Fruit fly (Drosophila melanogaster) whole organism, embryonic: Measurements from ENCODE around the gene meep.

Experiments
- Abd-B ChIP-seq: fragments of 200-800 bp; sonication (Bioruptor generic); optimal IDR thresholded peaks from 2 replicates; lab custom pipeline; 2018; ENCODE audit warnings: missing biosample characterization, mild to moderate bottlenecking, missing genetic modification characterization, moderate library complexity
- Bdp1 ChIP-seq: fragments of 200-800 bp; sonication (Bioruptor generic); optimal IDR thresholded peaks from 3 replicates; lab custom pipeline; 2016; ENCODE audit warnings: missing biosample characterization, missing genetic modification characterization
- CG10543 ChIP-seq: fragments of 200-800 bp; sonication (Bioruptor generic); optimal IDR thresholded peaks from 3 replicates; lab custom pipeline; 2017; ENCODE audit warnings: missing biosample characterization, mild to moderate bottlenecking, missing genetic modification characterization, moderate library complexity
- CG10959 ChIP-seq: fragments of 200-800 bp; sonication (Bioruptor generic); IDR thresholded peaks from 2 replicates; pipeline ENCODE4 v1.3.6; 2022; ENCODE audit warnings: missing biosample characterization, missing genetic modification characterization
- CG11093 ChIP-seq: fragments of 200-800 bp; sonication (Bioruptor generic); IDR thresholded peaks from 3 replicates; pipeline ENCODE4 v1.3.6; 2022; ENCODE audit warnings: missing biosample characterization, missing genetic modification characterization
- CG18011 ChIP-seq: fragments of 200-800 bp; sonication (Bioruptor generic); optimal IDR thresholded peaks from 2 replicates; lab custom pipeline; 2017; ENCODE audit warnings: missing biosample characterization, missing genetic modification characterization, mild to moderate bottlenecking, moderate library complexity, missing genotype
- CG2199 ChIP-seq: fragments of 200-800 bp; sonication (Bioruptor generic); IDR thresholded peaks from 3 replicates; pipeline ENCODE4 v1.3.6; 2022; ENCODE audit warnings: missing biosample characterization, missing genetic modification characterization
- CG2875 ChIP-seq: fragments of 200-800 bp; sonication (Bioruptor generic); optimal IDR thresholded peaks from 2 replicates; lab custom pipeline; 2017; ENCODE audit warnings: missing biosample characterization, mild to moderate bottlenecking, missing genetic modification characterization, missing genetic modification reagents
- CG2889 ChIP-seq: fragments of 200-800 bp; sonication (Bioruptor generic); IDR thresholded peaks from 3 replicates; pipeline ENCODE4 v1.3.6; 2022; ENCODE audit warnings: missing biosample characterization, missing genetic modification characterization
- CG3065 ChIP-seq: fragments of 200-800 bp; sonication (Bioruptor generic); optimal IDR thresholded peaks from 2 replicates; lab custom pipeline; 2016; ENCODE audit warnings: missing biosample characterization, missing genetic modification characterization
- CG31441 ChIP-seq: fragments of 200-800 bp; sonication (Bioruptor generic); IDR thresholded peaks from 2 replicates; pipeline ENCODE4 v1.3.6; 2022; ENCODE audit warnings: missing biosample characterization, missing genetic modification characterization
- CG32532 ChIP-seq: fragments of 200-800 bp; sonication (Bioruptor generic); IDR thresholded peaks from 2 replicates; pipeline ENCODE4 v1.3.6; 2022; ENCODE audit warnings: missing biosample characterization, missing genetic modification characterization
- CG4617 ChIP-seq: fragments of 200-800 bp; sonication (Bioruptor generic); optimal IDR thresholded peaks from 3 replicates; lab custom pipeline; 2016; ENCODE audit warnings: missing biosample characterization, missing genetic modification characterization, borderline replicate concordance
- CG5953 ChIP-seq: fragments of 200-800 bp; sonication (Bioruptor generic); IDR thresholded peaks from 2 replicates; pipeline ENCODE4 v1.3.6; 2022; ENCODE audit warnings: missing biosample characterization, missing genetic modification characterization
- CG7271 ChIP-seq: fragments of 200-800 bp; sonication (Bioruptor generic); optimal IDR thresholded peaks from 2 replicates; lab custom pipeline; 2018; ENCODE audit warnings: missing biosample characterization, mild to moderate bottlenecking, missing genetic modification characterization, moderate library complexity
- CG7839 ChIP-seq: fragments of 200-800 bp; sonication (Bioruptor generic); optimal IDR thresholded peaks from 3 replicates; lab custom pipeline; 2018; ENCODE audit warnings: missing biosample characterization, mild to moderate bottlenecking, missing genetic modification characterization, moderate library complexity
- CG9609 ChIP-seq: fragments of 200-800 bp; sonication (Bioruptor generic); optimal IDR thresholded peaks from 3 replicates; lab custom pipeline; 2016; ENCODE audit warnings: missing biosample characterization, missing genetic modification characterization
- CG9797 ChIP-seq: fragments of 200-800 bp; sonication (Bioruptor generic); optimal IDR thresholded peaks from 3 replicates; lab custom pipeline; 2018; ENCODE audit warnings: missing biosample characterization, mild to moderate bottlenecking, missing genetic modification characterization
- CTCF ChIP-seq: fragments of 200-800 bp; sonication (Bioruptor generic); optimal IDR thresholded peaks from 2 replicates; lab custom pipeline; 2017; ENCODE audit warnings: missing biosample characterization, mild to moderate bottlenecking, missing genetic modification characterization, moderate library complexity
- Deaf1 ChIP-seq: fragments of 200-800 bp; optimal IDR thresholded peaks from 3 replicates; lab custom pipeline; 2019; ENCODE audit warnings: missing biosample characterization, mild to moderate bottlenecking, missing genetic modification characterization, moderate library complexity
- HmgZ ChIP-seq: fragments of 200-800 bp; sonication (Bioruptor generic); optimal IDR thresholded peaks from 2 replicates; lab custom pipeline; 2018; ENCODE audit warnings: missing biosample characterization, mild to moderate bottlenecking, missing genetic modification characterization
- Hmx ChIP-seq: fragments of 200-800 bp; sonication (Bioruptor generic); optimal IDR thresholded peaks from 2 replicates; lab custom pipeline; 2016; ENCODE audit warnings: missing biosample characterization, missing genetic modification characterization
- Hr78 ChIP-seq, 2 experiments: fragments of 200-800 bp in 1 of 2; fragments of >200 bp in 1 of 2; sonication (Bioruptor generic) in 1 of 2; optimal IDR thresholded peaks; 2 replicates each; lab custom pipeline; 2017 to 2019; ENCODE audit warnings: missing biosample characterization in 2 of 2, missing genetic modification characterization in 2 of 2, mild to moderate bottlenecking in 1 of 2, moderate library complexity in 1 of 2
- Rx ChIP-seq: fragments of 200-800 bp; sonication (Bioruptor generic); IDR thresholded peaks from 2 replicates; pipeline ENCODE4 v1.3.6; 2022; ENCODE audit warnings: missing biosample characterization, missing genetic modification characterization
- Sry-δ ChIP-seq: fragments of 200-800 bp; sonication (Bioruptor generic); optimal IDR thresholded peaks from 2 replicates; lab custom pipeline; 2016; ENCODE audit warnings: missing biosample characterization, missing genetic modification characterization
- Vsx1 ChIP-seq: fragments of 200-800 bp; sonication (Bioruptor generic); optimal IDR thresholded peaks from 2 replicates; lab custom pipeline; 2017; ENCODE audit warnings: missing biosample characterization, mild to moderate bottlenecking, missing genetic modification characterization, missing genetic modification reagents
- YL-1 ChIP-seq: fragments of 200-800 bp; sonication (Bioruptor generic); optimal IDR thresholded peaks from 3 replicates; lab custom pipeline; 2017; ENCODE audit warnings: missing biosample characterization, mild to moderate bottlenecking, missing genetic modification characterization
- aop ChIP-seq: fragments of 200-800 bp; sonication (Bioruptor generic); IDR thresholded peaks from 2 replicates; pipeline ENCODE4 v1.3.6; 2022; ENCODE audit warnings: missing biosample characterization, missing genetic modification characterization
- ato ChIP-seq: fragments of 200-800 bp; sonication (Bioruptor generic); IDR thresholded peaks from 2 replicates; pipeline ENCODE4 v1.3.6; 2022; ENCODE audit warnings: missing biosample characterization, missing genetic modification characterization; ENCODE audit not compliant: partially characterized antibody
- bbx ChIP-seq: fragments of 200-800 bp; sonication (Bioruptor generic); IDR thresholded peaks from 2 replicates; pipeline ENCODE4 v1.3.6; 2022; ENCODE audit warnings: missing biosample characterization, missing genetic modification characterization; ENCODE audit not compliant: partially characterized antibody
- br ChIP-seq: fragments of >200 bp; optimal IDR thresholded peaks from 2 replicates; lab custom pipeline; 2017
- chinmo ChIP-seq: fragments of 200-800 bp; sonication (Bioruptor generic); IDR thresholded peaks from 4 replicates; pipeline ENCODE4 v1.3.6; 2022; ENCODE audit warnings: missing biosample characterization, missing genetic modification characterization; ENCODE audit not compliant: partially characterized antibody
- ci ChIP-seq: fragments of 200-800 bp; sonication (Bioruptor generic); IDR thresholded peaks from 3 replicates; pipeline ENCODE4 v1.3.6; 2022; ENCODE audit warnings: missing biosample characterization, missing genetic modification characterization
- exex ChIP-seq: fragments of 200-800 bp; sonication (Bioruptor generic); optimal IDR thresholded peaks from 4 replicates; lab custom pipeline; 2018; ENCODE audit warnings: missing biosample characterization, mild to moderate bottlenecking, missing genetic modification characterization, moderate library complexity
- fd102C ChIP-seq: fragments of 200-800 bp; sonication (Bioruptor generic); optimal IDR thresholded peaks from 2 replicates; lab custom pipeline; 2018; ENCODE audit warnings: missing biosample characterization, mild to moderate bottlenecking, missing genetic modification characterization, moderate library complexity
- grn ChIP-seq: fragments of 200-800 bp; sonication (Bioruptor generic); optimal IDR thresholded peaks from 3 replicates; lab custom pipeline; 2017; ENCODE audit warnings: missing biosample characterization, missing genetic modification characterization
- gro ChIP-seq: fragments of 200-800 bp; sonication (Bioruptor generic); optimal IDR thresholded peaks from 2 replicates; lab custom pipeline; 2016; ENCODE audit warnings: missing biosample characterization, missing genetic modification characterization
- kah ChIP-seq: fragments of 200-800 bp; sonication (Bioruptor generic); optimal IDR thresholded peaks from 2 replicates; lab custom pipeline; 2018; ENCODE audit warnings: missing biosample characterization, mild to moderate bottlenecking, missing genetic modification characterization
- sens ChIP-seq: fragments of 200-800 bp; sonication (Bioruptor generic); peaks from one replicate; lab custom pipeline; 2016; ENCODE audit warnings: missing biosample characterization, missing genetic modification characterization
- so ChIP-seq: fragments of 200-800 bp; sonication (Bioruptor generic); IDR thresholded peaks from 3 replicates; pipeline ENCODE4 v1.3.6; 2022; ENCODE audit warnings: missing biosample characterization, missing genetic modification characterization
- sug ChIP-seq: fragments of 200-800 bp; optimal IDR thresholded peaks from 2 replicates; lab custom pipeline; 2019; ENCODE audit warnings: missing biosample characterization, mild to moderate bottlenecking, missing genetic modification characterization, moderate library complexity
- wor ChIP-seq: fragments of 200-800 bp; sonication (Bioruptor generic); IDR thresholded peaks from 2 replicates; pipeline ENCODE4 v1.3.6; 2022; ENCODE audit warnings: missing biosample characterization, missing genetic modification characterization

Gene meep

DNA sequence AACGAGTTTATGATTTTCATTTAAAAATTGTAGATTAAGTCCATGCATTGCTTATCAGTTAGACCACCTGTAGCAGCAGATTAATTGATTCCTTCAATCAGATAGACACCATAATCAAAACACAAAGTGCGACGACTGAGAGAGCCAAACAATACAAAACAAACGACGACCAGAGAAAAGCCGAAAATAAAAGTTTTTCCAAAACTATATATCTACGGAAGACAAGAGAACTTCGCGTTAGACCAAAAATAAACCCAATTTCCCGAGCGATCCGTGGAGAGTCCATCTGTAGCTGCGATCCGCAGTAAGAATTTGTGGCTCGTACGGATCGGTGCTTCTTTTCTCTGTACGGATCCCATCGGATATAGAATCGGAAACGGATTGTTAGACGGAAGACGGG, 32.6 kb upstream of the meep start, which contains the start of gene galene:
galene (plus strand) TSS at position 301 of the 400 bp plus-strand sequence.
- peak; percentile 16; the same call in 1 of the 2 replicates for TF ChIP-seq aop (GFP tag; lab: Robert Waterston, UW)
- no peak for TF ChIP-seq CG7839 (tag; lab: Kevin White, UChicago)
- TF ChIP-seq CG10543 = peak; percentile 8
- TF ChIP-seq sug (tag; lab: Kevin White, UChicago) = peak; percentile 65
- peak; percentile 70 for TF ChIP-seq Deaf1 (tag; lab: Kevin White, UChicago)
- no peak for TF ChIP-seq YL-1 (GFP tag; lab: Kevin White, UChicago)
- TF ChIP-seq kah = peak; percentile 8
- TF ChIP-seq, all 482 proteins: peak for 5

DNA sequence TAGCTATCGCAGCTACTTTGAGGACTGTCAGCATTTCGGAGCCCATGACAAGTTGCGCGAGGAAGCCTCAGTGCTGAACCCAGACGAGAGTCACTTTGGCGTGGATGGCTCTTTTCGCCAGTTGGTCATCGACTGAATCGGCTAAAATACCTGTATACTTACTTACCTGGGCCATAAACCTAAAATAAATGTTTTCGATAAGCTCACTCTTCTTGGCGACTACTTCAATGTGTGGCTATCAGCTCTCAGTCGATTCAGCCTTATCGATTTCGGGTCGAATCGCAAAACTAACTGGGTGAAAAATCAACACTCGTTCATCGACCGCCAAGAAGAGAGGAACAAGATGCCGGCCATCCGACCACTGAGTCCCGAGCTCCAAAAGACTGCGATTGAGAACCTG, 31.0 kb upstream of the meep start, which contains the start of gene CG33966:
CG33966 (plus strand) TSS at position 301 of the 400 bp plus-strand sequence.
- TF ChIP-seq sug (tag; lab: Kevin White, UChicago) = peak; percentile 36
- TF ChIP-seq CG4617 = no peak
- no peak for TF ChIP-seq CG11093 (GFP tag; lab: Robert Waterston, UW)
- TF ChIP-seq CG5953 (GFP tag; lab: Robert Waterston, UW) = no peak
- no peak for TF ChIP-seq CG9797 (GFP tag; lab: Kevin White, UChicago)
- TF ChIP-seq so (GFP tag; lab: Robert Waterston, UW) = no peak
- no peak for TF ChIP-seq Sry-δ (GFP tag; lab: Kevin White, UChicago)
- no peak for TF ChIP-seq Abd-B
- no peak for TF ChIP-seq Bdp1 (GFP tag; lab: Kevin White, UChicago)
- peak; percentile 2 for TF ChIP-seq Deaf1 (tag; lab: Kevin White, UChicago)
- no peak for TF ChIP-seq Rx (GFP tag; lab: Robert Waterston, UW)
- TF ChIP-seq exex (tag; lab: Kevin White, UChicago) = peak; percentile 43
- no peak for TF ChIP-seq fd102C (GFP tag; lab: Kevin White, UChicago)
- peak; percentile 22 for TF ChIP-seq HmgZ (tag; lab: Kevin White, UChicago)
- TF ChIP-seq CG9609 = no peak

DNA sequence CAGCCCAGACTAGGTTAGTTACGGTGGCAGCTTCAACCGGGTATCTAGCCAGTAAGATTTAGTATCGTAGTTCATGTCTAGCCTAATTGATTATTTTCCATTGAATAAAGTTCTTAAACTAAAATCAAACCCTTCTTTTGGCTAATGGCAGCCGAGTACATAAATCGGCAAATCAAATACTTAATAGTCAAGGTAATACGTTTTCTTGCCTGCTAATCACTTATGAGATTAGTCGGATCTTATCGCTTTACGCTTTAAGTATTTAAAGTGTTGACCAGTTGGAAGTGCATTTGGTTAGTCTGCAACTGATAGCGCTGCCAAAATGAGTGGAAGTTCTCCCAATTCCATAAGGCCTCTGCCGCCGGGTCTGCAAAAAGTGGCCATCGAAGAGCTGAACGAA, 29.7 kb upstream of the meep start, which contains the start of gene CG33965:
CG33965 (plus strand) TSS at position 301 of the 400 bp plus-strand sequence.
- TF ChIP-seq sens (GFP tag; lab: Kevin White, UChicago) (no peak), exex (tag; lab: Kevin White, UChicago) (peak; percentile 65), ato (GFP tag; lab: Robert Waterston, UW) (no peak), CG32532 (GFP tag; lab: Robert Waterston, UW) (no peak), CG3065 (GFP tag; lab: Kevin White, UChicago) (no peak), br (lab: Kevin White, UChicago) (no peak), Vsx1 (GFP tag; lab: Kevin White, UChicago) (no peak)

DNA sequence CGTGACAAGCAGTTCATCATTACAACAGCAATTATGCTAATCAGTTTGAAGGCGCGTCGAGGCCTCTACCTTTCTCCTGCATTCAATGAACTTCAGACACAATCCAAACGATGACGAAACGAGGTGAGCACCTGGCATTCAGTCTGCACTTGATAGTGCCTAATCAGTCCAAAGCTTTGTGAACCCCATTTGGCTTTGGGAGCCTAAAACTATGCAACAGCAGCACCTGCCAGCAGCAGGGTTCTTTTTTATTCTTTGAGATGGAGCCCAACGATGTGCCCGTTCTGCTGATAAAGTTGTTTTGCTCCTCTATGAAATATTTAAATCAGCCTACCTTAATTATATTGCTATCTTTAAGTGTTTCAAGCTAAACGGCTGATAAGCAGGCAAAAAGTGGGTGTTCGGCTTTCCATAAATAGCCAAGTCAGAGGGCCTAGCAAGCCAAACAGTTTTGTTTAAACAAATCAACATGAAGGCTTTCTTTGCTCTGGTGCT, 24.5 kb upstream of the meep start, which contains the start of gene LysS:
LysS (plus strand) TSS at position 445 of the 495 bp plus-strand sequence.
- TF ChIP-seq exex (tag; lab: Kevin White, UChicago) = peak; percentile 58
- TF ChIP-seq CG2199 = 0 out of 3 replicates have a peak, but pooled peaks have one; percentile 36
- no peak for TF ChIP-seq wor (GFP tag; lab: Robert Waterston, UW)
- peak; percentile 23 for TF ChIP-seq grn
- peak; percentile 3 for TF ChIP-seq CG18011 (GFP tag; lab: Kevin White, UChicago)

DNA sequence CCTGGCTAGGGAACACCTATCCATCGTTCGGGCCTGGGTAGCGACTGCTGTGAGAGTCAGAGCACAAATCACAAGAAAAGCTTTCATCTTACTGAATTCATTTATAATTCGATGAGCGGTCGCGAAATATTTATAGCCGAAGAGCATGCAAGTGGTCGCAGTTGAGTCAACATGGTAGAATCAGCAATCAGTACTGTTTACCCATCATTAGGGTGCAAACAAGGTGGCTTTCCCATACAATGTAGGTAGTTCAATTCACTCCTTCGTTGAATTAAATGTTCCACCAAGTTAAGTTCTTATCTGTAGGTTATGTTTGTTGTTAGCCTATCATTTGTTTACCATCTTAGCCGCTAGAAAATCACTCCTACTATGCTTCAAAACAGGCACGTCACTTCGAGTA, 15.8 kb upstream of the meep start, which contains the start of gene LysP:
LysP (minus strand) TSS at position 101 of the 400 bp plus-strand sequence.
- peak; percentile 43 for TF ChIP-seq grn
- TF ChIP-seq exex (tag; lab: Kevin White, UChicago) = peak; percentile 15
- TF ChIP-seq CTCF = no peak

DNA sequence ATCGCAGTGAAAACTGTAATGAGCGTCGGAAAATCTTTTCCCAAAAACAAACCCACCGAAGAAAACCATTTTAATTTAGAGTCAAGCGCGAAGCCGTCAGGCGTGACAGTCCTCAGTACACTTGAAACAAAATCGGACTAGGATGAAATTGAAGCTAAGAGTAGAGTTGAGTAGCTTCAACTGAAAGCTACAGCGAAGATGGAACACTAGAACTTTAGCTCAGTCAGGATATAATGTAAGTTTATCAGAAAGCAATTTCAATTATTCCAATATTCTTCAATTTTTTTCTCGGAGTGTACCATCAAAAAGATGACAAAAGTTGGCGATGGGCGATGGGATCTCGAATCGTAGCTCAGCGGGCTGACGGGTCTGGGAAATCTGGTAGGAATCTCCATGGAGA, 13.6 kb upstream of the meep start:
- TF ChIP-seq chinmo (GFP tag; lab: Robert Waterston, UW) = no peak
- no peak for TF ChIP-seq gro
- TF ChIP-seq CG2889 = no peak
- TF ChIP-seq CG7271 (tag; lab: Kevin White, UChicago) = no peak
- peak; percentile 54 for TF ChIP-seq CG10959 (GFP tag; lab: Robert Waterston, UW)
- peak; percentile 70 for TF ChIP-seq ci
- no peak for TF ChIP-seq Hmx (GFP tag; lab: Kevin White, UChicago)
- TF ChIP-seq CG7839 (tag; lab: Kevin White, UChicago) = peak; percentile 54
- no peak for TF ChIP-seq Hr78 (GFP tag; optimal IDR thresholded peaks at IDR 0.05; lab: Kevin White, UChicago)
- peak; percentile 48 for TF ChIP-seq CG31441
- peak; percentile 43 for TF ChIP-seq CG2875 (GFP tag; lab: Kevin White, UChicago)
- no peak for TF ChIP-seq bbx
